Fruit fly (Drosophila melanogaster): ENCODE measurements around the gene Mettl3.

The Mettl3 gene

dm6 chr3R:24058041-24058440, 26.1 kb downstream of the Mettl3 start, which contains the start of gene SMC1 (continued):
- TF ChIP-seq Opbp (GFP tag; IDR thresholded peaks at IDR 0.05; ENCODE audit: partially characterized antibody) = peak; percentile 100
- peak; percentile 81 for TF ChIP-seq CG1603 (tag; optimal IDR thresholded peaks at IDR 0.05)
- no peak for TF ChIP-seq Hr39 (optimal IDR thresholded peaks at IDR 0.05)
- peak; percentile 33; the same call in 1 of the 2 replicates for TF ChIP-seq al (GFP tag; IDR thresholded peaks at IDR 0.05)
- TF ChIP-seq so (GFP tag; IDR thresholded peaks at IDR 0.05) = no peak
- TF ChIP-seq ftz-f1 (GFP tag; optimal IDR thresholded peaks at IDR 0.05) = peak; percentile 12
- TF ChIP-seq Kr (GFP tag; optimal IDR thresholded peaks at IDR 0.05) = no peak
- TF ChIP-seq GATAe (GFP tag; conservative IDR thresholded peaks at IDR 0.05) = no peak
- no peak for TF ChIP-seq pum (GFP tag; optimal IDR thresholded peaks at IDR 0.05)
- no peak for TF ChIP-seq hth (optimal IDR thresholded peaks at IDR 0.05)
- TF ChIP-seq hkb (optimal IDR thresholded peaks at IDR 0.05) = no peak
- TF ChIP-seq hkb (GFP tag; IDR thresholded peaks at IDR 0.05) = no peak
- no peak for TF ChIP-seq ase (GFP tag; IDR thresholded peaks at IDR 0.05)
- TF ChIP-seq Meics (GFP tag; optimal IDR thresholded peaks at IDR 0.05) = peak; percentile 29
- TF ChIP-seq CG17328 (GFP tag; IDR thresholded peaks at IDR 0.05) = 0 out of 2 replicates have a peak, but pooled peaks have one; percentile 11
- TF ChIP-seq CG5245 (GFP tag; optimal IDR thresholded peaks at IDR 0.05) = no peak
- TF ChIP-seq cad (GFP tag; optimal IDR thresholded peaks at IDR 0.05) = no peak
- TF ChIP-seq CG12219 (GFP tag; optimal IDR thresholded peaks at IDR 0.05) = no peak
- peak; percentile 57 for TF ChIP-seq zfh2 (GFP tag; optimal IDR thresholded peaks at IDR 0.05)
- no peak for TF ChIP-seq h (optimal IDR thresholded peaks at IDR 0.05)
- peak; percentile 77; the same call in 1 of the 2 replicates for TF ChIP-seq Rfx (GFP tag; IDR thresholded peaks at IDR 0.05)
- TF ChIP-seq CG12236 (GFP tag; optimal IDR thresholded peaks at IDR 0.05) = no peak
- peak; percentile 100 for TF ChIP-seq inv (GFP tag; IDR thresholded peaks at IDR 0.05; ENCODE audit: partially characterized antibody)
- TF ChIP-seq CG9727 (GFP tag; optimal IDR thresholded peaks at IDR 0.05) = no peak
- no peak for TF ChIP-seq CG6854 (GFP tag; optimal IDR thresholded peaks at IDR 0.05)
- TF ChIP-seq ato (GFP tag; IDR thresholded peaks at IDR 0.05; ENCODE audit: partially characterized antibody) = peak; percentile 99
- no peak; the same call in 1 of the 2 replicates for TF ChIP-seq CG6272 (GFP tag; IDR thresholded peaks at IDR 0.05)
- TF ChIP-seq CG18262 (tag; optimal IDR thresholded peaks at IDR 0.05) = peak; percentile 15
- peak; percentile 29 for TF ChIP-seq Hsf (GFP tag; optimal IDR thresholded peaks at IDR 0.05)
- TF ChIP-seq CG11247 (GFP tag; IDR thresholded peaks at IDR 0.05) = no peak
- peak; percentile 98 for TF ChIP-seq Dll (GFP tag; IDR thresholded peaks at IDR 0.05; ENCODE audit: partially characterized antibody)
- TF ChIP-seq ab (GFP tag; optimal IDR thresholded peaks at IDR 0.05) = no peak
- no peak for TF ChIP-seq z (GFP tag; IDR thresholded peaks at IDR 0.05)
- peak; percentile 97 for TF ChIP-seq tna (GFP tag; IDR thresholded peaks at IDR 0.05; ENCODE audit: partially characterized antibody)
- peak; percentile 70 for TF ChIP-seq sug (tag; optimal IDR thresholded peaks at IDR 0.05)
- no peak for TF ChIP-seq CG18764 (GFP tag; optimal IDR thresholded peaks at IDR 0.05)
- TF ChIP-seq Dip3 (GFP tag; optimal IDR thresholded peaks at IDR 0.05) = peak; percentile 7
- no peak for TF ChIP-seq Ssrp (tag; optimal IDR thresholded peaks at IDR 0.05)
- TF ChIP-seq knrl (GFP tag; IDR thresholded peaks at IDR 0.05; ENCODE audit: partially characterized antibody) = peak; percentile 100
- TF ChIP-seq CG5953 (GFP tag; IDR thresholded peaks at IDR 0.05) = no peak
- TF ChIP-seq grau (tag; optimal IDR thresholded peaks at IDR 0.05) = peak; percentile 42
- no peak for TF ChIP-seq pros (GFP tag; optimal IDR thresholded peaks at IDR 0.05)
- no peak; the same call in 1 of the 2 replicates for TF ChIP-seq NFAT (GFP tag; IDR thresholded peaks at IDR 0.05)
- TF ChIP-seq Mrtf (GFP tag; IDR thresholded peaks at IDR 0.05) = no peak; the same call in 2 of the 3 replicates
- TF ChIP-seq TFAM (GFP tag; optimal IDR thresholded peaks at IDR 0.05) = no peak
- no peak for TF ChIP-seq Spps (tag; optimal IDR thresholded peaks at IDR 0.05)
- no peak for TF ChIP-seq crc (GFP tag; optimal IDR thresholded peaks at IDR 0.05)
- TF ChIP-seq CG14667 (GFP tag; IDR thresholded peaks at IDR 0.05) = no peak
- TF ChIP-seq Drgx (GFP tag; IDR thresholded peaks at IDR 0.05) = no peak
- peak; percentile 81 for TF ChIP-seq E2f2 (GFP tag; IDR thresholded peaks at IDR 0.05)
- TF ChIP-seq Scr (GFP tag; IDR thresholded peaks at IDR 0.05; ENCODE audit: partially characterized antibody) = peak; percentile 99
- TF ChIP-seq CG2875 (GFP tag; optimal IDR thresholded peaks at IDR 0.05) = no peak
- no peak for TF ChIP-seq CG10979 (tag; optimal IDR thresholded peaks at IDR 0.05)

Measured in whole organism, embryonic.